Worm (Caenorhabditis elegans): Measurements from ENCODE around the gene C44H4.4.

C44H4.4 gene

DNA sequence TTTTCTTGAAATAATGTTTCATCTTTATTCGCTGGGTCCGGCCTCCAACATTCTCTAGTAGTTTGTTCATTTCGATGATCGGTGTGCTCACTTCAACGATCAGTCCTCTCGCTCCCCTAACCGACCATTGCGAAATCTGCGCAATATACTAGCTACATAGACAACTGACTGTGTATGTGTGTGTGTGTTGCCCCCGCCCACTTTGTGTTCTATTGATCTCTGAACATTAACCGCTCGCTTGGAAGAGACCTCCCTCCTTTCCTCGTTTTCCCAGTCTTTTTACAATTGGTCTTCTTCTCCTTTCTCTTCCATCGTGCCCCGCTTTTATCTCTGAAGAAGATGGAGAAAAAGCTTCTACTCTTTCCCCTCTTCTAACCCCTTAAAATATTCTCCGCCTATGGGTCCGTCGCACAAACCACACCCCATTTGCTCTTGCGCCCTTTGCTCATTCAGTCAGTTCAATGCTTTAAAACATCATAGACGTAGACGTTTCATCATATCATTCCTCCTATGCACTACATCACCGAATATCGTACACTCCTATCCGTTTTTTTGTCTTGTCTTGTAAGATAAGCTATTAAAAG lies 31.5 kb downstream of the C44H4.4 start:
- TF ChIP-seq sea-2 (GFP tag; optimal IDR thresholded peaks at IDR 0.05) = peak; percentile 48
- TF ChIP-seq mdl-1 (tag; optimal IDR thresholded peaks at IDR 0.05) = peak; percentile 10
- TF ChIP-seq R02D3.7 (tag; optimal IDR thresholded peaks at IDR 0.05) = no peak
- TF ChIP-seq nhr-25 (tag; optimal IDR thresholded peaks at IDR 0.05) = no peak
- TF ChIP-seq egl-27 (tag; optimal IDR thresholded peaks at IDR 0.05) = no peak
- no peak for TF ChIP-seq snpc-4 (tag; optimal IDR thresholded peaks at IDR 0.05)
- TF ChIP-seq tbx-2 (tag; optimal IDR thresholded peaks at IDR 0.05) = peak; percentile 47
- TF ChIP-seq skn-1 (tag; optimal IDR thresholded peaks at IDR 0.05) = no peak
- no peak for TF ChIP-seq ceh-9 (tag; optimal IDR thresholded peaks at IDR 0.05)
- TF ChIP-seq ceh-28 (tag; optimal IDR thresholded peaks at IDR 0.05) = peak; percentile 8
- TF ChIP-seq hmg-11 (tag; optimal IDR thresholded peaks at IDR 0.05) = peak; percentile 12
- no peak for TF ChIP-seq lin-15B (tag; optimal IDR thresholded peaks at IDR 0.05)
- TF ChIP-seq ztf-11 (tag; optimal IDR thresholded peaks at IDR 0.05) = no peak
- no peak for TF ChIP-seq ceh-16 (tag; optimal IDR thresholded peaks at IDR 0.05)
- no peak for TF ChIP-seq nhr-11 (tag; optimal IDR thresholded peaks at IDR 0.05)
- no peak for TF ChIP-seq elt-3 (tag; optimal IDR thresholded peaks at IDR 0.05)
- peak; percentile 60 for TF ChIP-seq pha-4 (tag; optimal IDR thresholded peaks at IDR 0.05)
- TF ChIP-seq aly-2 (tag; optimal IDR thresholded peaks at IDR 0.05) = no peak
- peak; percentile 75 for TF ChIP-seq nfya-1 (tag; optimal IDR thresholded peaks at IDR 0.05; ENCODE audit: insufficient read depth)
- no peak for TF ChIP-seq unc-62 (GFP tag; optimal IDR thresholded peaks at IDR 0.05)
- peak; percentile 38 for TF ChIP-seq nhr-43 (tag; optimal IDR thresholded peaks at IDR 0.05; ENCODE audit: poor library complexity, severe bottlenecking)
- no peak for TF ChIP-seq nhr-237 (tag; optimal IDR thresholded peaks at IDR 0.05)
- TF ChIP-seq nhr-67 (tag; optimal IDR thresholded peaks at IDR 0.05) = no peak
- TF ChIP-seq fos-1 (tag; optimal IDR thresholded peaks at IDR 0.05) = no peak
- TF ChIP-seq nhr-77 (tag; optimal IDR thresholded peaks at IDR 0.05) = no peak
- no peak for TF ChIP-seq egl-5 (tag; optimal IDR thresholded peaks at IDR 0.05)
- peak; percentile 80 for TF ChIP-seq lin-39 (tag; optimal IDR thresholded peaks at IDR 0.05)
- TF ChIP-seq pqm-1 (tag; optimal IDR thresholded peaks at IDR 0.05) = no peak
- TF ChIP-seq ceh-82 (tag; optimal IDR thresholded peaks at IDR 0.05) = no peak
- TF ChIP-seq lsy-12 (tag; optimal IDR thresholded peaks at IDR 0.05) = peak; percentile 13
- TF ChIP-seq nhr-12 (tag; optimal IDR thresholded peaks at IDR 0.05) = no peak
- peak; percentile 20 for TF ChIP-seq fkh-10 (GFP tag; optimal IDR thresholded peaks at IDR 0.05)
- no peak for TF ChIP-seq ama-1 (optimal IDR thresholded peaks at IDR 0.05)
- no peak for TF ChIP-seq unc-39 (tag; optimal IDR thresholded peaks at IDR 0.05)
- TF ChIP-seq eor-1 (tag; optimal IDR thresholded peaks at IDR 0.05) = no peak
- no peak for TF ChIP-seq daf-12 (tag; optimal IDR thresholded peaks at IDR 0.05)
- TF ChIP-seq nhr-23 (tag; optimal IDR thresholded peaks at IDR 0.05) = peak; percentile 10
- peak; percentile 65 for TF ChIP-seq fkh-2 (tag; optimal IDR thresholded peaks at IDR 0.05)
- TF ChIP-seq mml-1 (tag; optimal IDR thresholded peaks at IDR 0.05) = no peak
- no peak for TF ChIP-seq elt-1 (tag; optimal IDR thresholded peaks at IDR 0.05)
- no peak for TF ChIP-seq nhr-76 (tag; optimal IDR thresholded peaks at IDR 0.05)
- TF ChIP-seq jun-1 (tag; optimal IDR thresholded peaks at IDR 0.05) = no peak
- TF ChIP-seq nhr-28 (tag; optimal IDR thresholded peaks at IDR 0.05) = no peak
- TF ChIP-seq zag-1 (tag; optimal IDR thresholded peaks at IDR 0.05) = peak; percentile 5
- TF ChIP-seq ztf-4 (tag; optimal IDR thresholded peaks at IDR 0.05) = no peak

DNA sequence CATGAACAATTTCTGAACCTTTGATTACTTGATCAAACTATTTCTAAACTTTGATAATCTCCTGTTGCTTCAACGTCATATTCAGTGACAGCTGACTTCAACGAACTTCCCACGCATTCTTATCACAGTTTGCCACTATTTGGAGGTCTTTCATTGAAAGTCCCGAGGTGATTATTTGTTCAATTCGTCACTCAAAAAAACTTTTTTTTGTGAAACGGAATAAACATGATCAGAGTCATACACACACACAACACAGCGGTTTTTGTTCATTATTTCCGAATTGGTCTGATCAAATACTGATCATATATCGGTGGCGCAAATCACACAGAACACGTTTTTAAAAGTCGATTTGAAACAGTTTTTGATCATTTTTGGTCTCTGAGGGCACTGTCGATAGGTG lies 32.5 kb downstream of the C44H4.4 start:
- TF ChIP-seq nfya-1 (tag; optimal IDR thresholded peaks at IDR 0.05; ENCODE audit: insufficient read depth) (no peak), daf-12 (tag; optimal IDR thresholded peaks at IDR 0.05) (no peak), eor-1 (tag; optimal IDR thresholded peaks at IDR 0.05) (no peak), snpc-4 (tag; optimal IDR thresholded peaks at IDR 0.05) (no peak), hmg-11 (tag; optimal IDR thresholded peaks at IDR 0.05) (no peak), elt-2 (tag; optimal IDR thresholded peaks at IDR 0.05) (no peak), ceh-16 (tag; optimal IDR thresholded peaks at IDR 0.05) (no peak)
